Worm (Caenorhabditis elegans): ENCODE data around the gene vps-50.

ce11 chrIII:10881462-10881861 lies 12.5 kb downstream of the vps-50 start, which contains the start of gene athp-1:
- TF ChIP-seq nhr-237 (tag; optimal IDR thresholded peaks at IDR 0.05) = no peak
- TF ChIP-seq dmd-4 (tag; optimal IDR thresholded peaks at IDR 0.05) = no peak

Data from whole organism, L2 larva.